Fruit fly (Drosophila melanogaster): ENCODE data around the gene Ubc2.

Gene Ubc2

DNA sequence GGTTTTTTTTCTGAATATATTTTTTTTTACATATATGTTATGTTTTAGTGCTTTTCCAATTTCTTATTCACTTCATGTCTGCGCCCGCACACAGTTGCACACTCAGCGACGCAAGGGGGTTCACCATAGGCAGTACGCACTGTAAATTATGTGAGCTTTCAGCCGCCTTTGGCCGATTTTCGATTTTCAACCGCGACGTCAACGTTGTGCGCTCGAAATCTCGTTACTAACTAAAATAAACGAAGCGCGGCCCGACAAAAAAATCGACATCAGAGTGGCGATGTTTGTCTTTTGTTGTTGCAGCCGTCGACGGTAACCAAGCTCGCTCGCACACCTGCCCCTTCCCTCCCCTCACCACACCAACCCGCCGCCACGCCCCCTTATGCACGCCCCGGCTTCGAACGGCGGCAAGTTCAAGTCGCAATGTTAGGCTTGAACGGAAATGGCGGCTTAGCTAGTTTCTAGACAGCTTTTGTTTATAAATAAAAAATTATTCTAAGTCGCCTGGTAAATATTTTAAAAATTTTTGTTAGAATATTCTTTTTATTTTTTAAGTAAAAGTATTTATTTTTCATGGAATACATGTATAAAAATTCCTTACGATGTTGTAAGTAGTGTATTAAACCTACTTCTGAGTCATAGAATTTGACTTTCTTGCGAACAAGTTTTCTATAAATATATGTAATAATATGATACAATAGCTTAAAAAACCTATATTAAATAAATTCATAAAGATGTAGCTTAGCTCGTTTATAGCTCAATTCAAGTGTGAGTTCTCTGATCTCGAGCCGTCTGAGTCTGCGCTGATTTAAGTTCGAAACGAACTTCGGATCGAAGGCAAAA, 33.3 kb upstream of the Ubc2 start, which contains the start of gene CG31869 (continued):
- TF ChIP-seq Usf (GFP tag; optimal IDR thresholded peaks at IDR 0.05) (no peak), sisA (GFP tag; IDR thresholded peaks at IDR 0.05) (peak; percentile 23; the same call in 1 of the 2 replicates), CG10147 (GFP tag; optimal IDR thresholded peaks at IDR 0.05) (no peak), kah (GFP tag; optimal IDR thresholded peaks at IDR 0.05) (no peak), CG17359 (tag; optimal IDR thresholded peaks at IDR 0.05) (no peak), CG7556 (GFP tag; optimal IDR thresholded peaks at IDR 0.05) (no peak), CG7372 (GFP tag; IDR thresholded peaks at IDR 0.05) (0 out of 2 replicates have a peak, but pooled peaks have one; percentile 17), h (optimal IDR thresholded peaks at IDR 0.05) (no peak), cad (GFP tag; optimal IDR thresholded peaks at IDR 0.05) (no peak), CG12155 (GFP tag; optimal IDR thresholded peaks at IDR 0.05) (no peak), Fer1 (GFP tag; optimal IDR thresholded peaks at IDR 0.05) (no peak), CG13775 (GFP tag; optimal IDR thresholded peaks at IDR 0.05) (no peak), peb (GFP tag; IDR thresholded peaks at IDR 0.05) (no peak), CG15479 (GFP tag; optimal IDR thresholded peaks at IDR 0.05) (no peak), Deaf1 (tag; optimal IDR thresholded peaks at IDR 0.05) (peak; percentile 77), NfI (GFP tag; optimal IDR thresholded peaks at IDR 0.05) (no peak), Doc2 (GFP tag; IDR thresholded peaks at IDR 0.05) (no peak), onecut (GFP tag; IDR thresholded peaks at IDR 0.05) (no peak), caup (GFP tag; optimal IDR thresholded peaks at IDR 0.05; ENCODE audit: severe bottlenecking) (no peak), fu2 (GFP tag; optimal IDR thresholded peaks at IDR 0.05) (no peak), CG7839 (tag; optimal IDR thresholded peaks at IDR 0.05) (peak; percentile 15), scrt (GFP tag; optimal IDR thresholded peaks at IDR 0.05) (no peak), ken (GFP tag; IDR thresholded peaks at IDR 0.05) (no peak), stc (GFP tag; IDR thresholded peaks at IDR 0.05) (no peak), CG14014 (GFP tag; IDR thresholded peaks at IDR 0.05) (peak; percentile 31; the same call in 1 of the 2 replicates), pnt (GFP tag; optimal IDR thresholded peaks at IDR 0.05) (no peak), ro (GFP tag; IDR thresholded peaks at IDR 0.05) (no peak), CG16813 (GFP tag; IDR thresholded peaks at IDR 0.05; ENCODE audit: partially characterized antibody) (no peak), CG6689 (GFP tag; IDR thresholded peaks at IDR 0.05) (no peak), tll (GFP tag; optimal IDR thresholded peaks at IDR 0.05) (no peak), Hand (GFP tag; optimal IDR thresholded peaks at IDR 0.05) (no peak), Hsf (GFP tag; optimal IDR thresholded peaks at IDR 0.05) (no peak), CG14667 (GFP tag; IDR thresholded peaks at IDR 0.05) (0 out of 2 replicates have a peak, but pooled peaks have one; percentile 11), CG14860 (GFP tag; IDR thresholded peaks at IDR 0.05; ENCODE audit: partially characterized antibody) (no peak), CG12744 (GFP tag; optimal IDR thresholded peaks at IDR 0.05) (no peak), Nf-YA (GFP tag; IDR thresholded peaks at IDR 0.05) (no peak), Neu2 (GFP tag; optimal IDR thresholded peaks at IDR 0.05; ENCODE audit: borderline replicate concordance) (no peak), CG15073 (GFP tag; optimal IDR thresholded peaks at IDR 0.05) (no peak), CG17186 (GFP tag; optimal IDR thresholded peaks at IDR 0.05) (no peak), CG11504 (tag; optimal IDR thresholded peaks at IDR 0.05) (peak; percentile 90), crol (GFP tag; IDR thresholded peaks at IDR 0.05) (peak; percentile 87), tna (GFP tag; IDR thresholded peaks at IDR 0.05; ENCODE audit: partially characterized antibody) (no peak), disco-r (GFP tag; optimal IDR thresholded peaks at IDR 0.05) (no peak), wek (GFP tag; optimal IDR thresholded peaks at IDR 0.05) (no peak), Hr78 (GFP tag; optimal IDR thresholded peaks at IDR 0.05) (no peak), hkb (optimal IDR thresholded peaks at IDR 0.05) (no peak), hkb (GFP tag; IDR thresholded peaks at IDR 0.05) (no peak), CG1024 (GFP tag; IDR thresholded peaks at IDR 0.05) (no peak), corto (GFP tag; optimal IDR thresholded peaks at IDR 0.05) (no peak)

Data from whole organism, embryonic.